Worm (Caenorhabditis elegans) whole organism, late embryonic: Measurements from ENCODE around the gene nhr-232.

Source experiments
- C38D4.7 ChIP-seq: fragments of 200-800 bp; sonication (Bioruptor generic); optimal IDR thresholded peaks from 2 replicates; lab custom pipeline; 2018; ENCODE audit warnings: mild to moderate bottlenecking, missing genetic modification characterization, moderate library complexity, missing compliant biosample characterization
- ama-1 ChIP-seq: fragments of 150-350 bp; optimal IDR thresholded peaks from 2 replicates; lab custom pipeline; 2014
- eyg-1 ChIP-seq: sonication (generic microtip); optimal IDR thresholded peaks from 2 replicates; lab custom pipeline; 2016; ENCODE audit warnings: missing genotype, missing genetic modification characterization, missing compliant biosample characterization
- fkh-10 ChIP-seq: fragments of 150-350 bp; optimal IDR thresholded peaks from 2 replicates; lab custom pipeline; 2014; ENCODE audit warnings: missing biosample characterization, missing genetic modification reagents, missing genetic modification characterization
- hlh-30 ChIP-seq: sonication (generic microtip); optimal IDR thresholded peaks from 2 replicates; lab custom pipeline; 2017; ENCODE audit warnings: antibody characterized with exemption, missing genetic modification characterization, missing compliant biosample characterization; ENCODE audit not compliant: insufficient read depth
- pha-4 ChIP-seq: fragments of 150-350 bp; optimal IDR thresholded peaks from 2 replicates; lab custom pipeline; 2018; ENCODE audit warnings: missing biosample characterization, missing genetic modification reagents, missing genetic modification characterization
- pros-1 ChIP-seq: fragments of 150-350 bp; optimal IDR thresholded peaks from 2 replicates; lab custom pipeline; 2014; ENCODE audit warnings: missing biosample characterization, missing genetic modification reagents, missing genetic modification characterization
- sdc-2 ChIP-seq: sonication (generic microtip); optimal IDR thresholded peaks from 2 replicates; lab custom pipeline; 2016; ENCODE audit warnings: missing genotype, missing genetic modification characterization, missing compliant biosample characterization
- zip-5 ChIP-seq: sonication (generic microtip); optimal IDR thresholded peaks from 2 replicates; lab custom pipeline; 2016; ENCODE audit warnings: missing genetic modification characterization, missing compliant biosample characterization

ce11 chrV:10247673-10248239 lies 8.2 kb upstream of the nhr-232 start:
- TF ChIP-seq zip-5 (tag; lab: Kevin White, UChicago) (no peak), hlh-30 (no peak), eyg-1 (tag; lab: Kevin White, UChicago) (no peak), fkh-10 (GFP tag; lab: Kevin White, UChicago) (no peak), pha-4 (tag; lab: Kevin White, UChicago) (no peak), ama-1 (no peak), C38D4.7 (GFP tag; lab: Kevin White, UChicago) (no peak), sdc-2 (tag; lab: Kevin White, UChicago) (no peak), pros-1 (tag; lab: Kevin White, UChicago) (no peak)
